Worm (Caenorhabditis elegans) whole organism, L3 larva: ENCODE data around the gene heri-1.
A peak's percentile ranks its signal among the peaks of the same experiment; 100 is the strongest.

ENCODE experiments used
- egl-27 ChIP-seq: sonication (generic microtip); optimal IDR thresholded peaks from 4 replicates; lab custom pipeline; 2017; ENCODE audit warnings: missing biosample characterization, missing genetic modification reagents, missing genetic modification characterization
- egl-5 ChIP-seq: fragments of 150-350 bp; optimal IDR thresholded peaks from 2 replicates; lab custom pipeline; 2017; ENCODE audit warnings: missing biosample characterization, missing genetic modification reagents, missing genetic modification characterization, inconsistent platforms
- hmg-11 ChIP-seq: sonication (generic microtip); optimal IDR thresholded peaks from 2 replicates; lab custom pipeline; 2016; ENCODE audit warnings: missing genetic modification characterization, missing compliant biosample characterization
- snpc-4 ChIP-seq: fragments of 150-350 bp; optimal IDR thresholded peaks from 2 replicates; lab custom pipeline; 2014; ENCODE audit warnings: missing biosample characterization, missing genetic modification characterization

ce11 chrII:6122641-6123424 is 9.8 kb upstream of the heri-1 start:
- TF ChIP-seq snpc-4 (tag; lab: Kevin White, UChicago) (peak; percentile 40), egl-27 (tag; lab: Kevin White, UChicago) (no peak), egl-5 (no peak), hmg-11 (no peak)
